Worm (Caenorhabditis elegans) whole organism, late embryonic: ENCODE data around the gene srg-38.

Source experiments
- ama-1 ChIP-seq: fragments of 150-350 bp; optimal IDR thresholded peaks from 2 replicates; lab custom pipeline; 2014
- ceh-24 ChIP-seq: sonication (generic microtip); optimal IDR thresholded peaks from 2 replicates; lab custom pipeline; 2016; ENCODE audit warnings: mild to moderate bottlenecking, missing genetic modification characterization, missing compliant biosample characterization
- ets-4 ChIP-seq: sonication (generic microtip); optimal IDR thresholded peaks from 2 replicates; lab custom pipeline; 2016; ENCODE audit warnings: missing genetic modification characterization, missing compliant biosample characterization

DNA sequence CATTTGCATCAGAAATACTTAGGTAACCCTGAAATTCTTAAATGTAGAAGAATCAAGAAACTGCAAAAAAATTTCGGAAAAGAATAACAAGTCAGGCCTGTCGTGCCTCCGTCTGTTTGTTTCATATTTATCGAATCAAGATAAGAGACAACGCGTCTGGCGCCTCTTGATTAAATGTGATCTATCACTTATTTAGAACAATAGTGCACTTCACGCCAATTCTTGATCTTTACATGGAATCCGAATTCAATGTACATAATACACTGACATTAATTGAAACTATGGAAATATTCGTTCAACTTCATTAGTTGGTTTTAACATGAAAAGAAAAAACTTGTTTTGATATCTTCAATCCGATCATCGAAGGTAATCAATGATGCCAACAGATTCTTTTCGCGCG, 33.0 kb downstream of the srg-38 start, which contains the start of gene mboa-2:
- TF ChIP-seq ceh-24 (no peak), ama-1 (lab: Kevin White, UChicago) (no peak), ets-4 (tag; lab: Kevin White, UChicago) (no peak)
